Worm (Caenorhabditis elegans) whole organism, L3 larva: ENCODE results near the gene Y46G5A.14.
A peak's percentile ranks its signal among the peaks of the same experiment; 100 is the strongest.
"Not testable (repeated sequence)": the region's sequence is repeated elsewhere in the genome, so short reads cannot be mapped to it uniquely, and the experiment has no call there.

Source experiments
- ama-1 ChIP-seq: fragments of 150-350 bp; optimal IDR thresholded peaks from 2 replicates; lab custom pipeline; 2018
- ceh-16 ChIP-seq: sonication (generic microtip); optimal IDR thresholded peaks from 2 replicates; lab custom pipeline; 2017; ENCODE audit warnings: missing biosample characterization, missing genetic modification characterization
- ceh-28 ChIP-seq: fragments of 150-350 bp; optimal IDR thresholded peaks from 2 replicates; lab custom pipeline; 2014; ENCODE audit warnings: missing biosample characterization, missing genetic modification reagents, missing genetic modification characterization
- ceh-82 ChIP-seq: fragments of 150-350 bp; optimal IDR thresholded peaks from 2 replicates; lab custom pipeline; 2014; ENCODE audit warnings: missing biosample characterization, missing genetic modification characterization
- ceh-9 ChIP-seq: sonication (generic microtip); optimal IDR thresholded peaks from 2 replicates; lab custom pipeline; 2018; ENCODE audit warnings: missing biosample characterization, missing genetic modification characterization
- egl-27 ChIP-seq: sonication (generic microtip); optimal IDR thresholded peaks from 4 replicates; lab custom pipeline; 2017; ENCODE audit warnings: missing biosample characterization, missing genetic modification reagents, missing genetic modification characterization
- egl-5 ChIP-seq: fragments of 150-350 bp; optimal IDR thresholded peaks from 2 replicates; lab custom pipeline; 2017; ENCODE audit warnings: missing biosample characterization, missing genetic modification reagents, missing genetic modification characterization, inconsistent platforms
- elt-1 ChIP-seq: fragments of 150-350 bp; optimal IDR thresholded peaks from 2 replicates; lab custom pipeline; 2014; ENCODE audit warnings: missing biosample characterization, missing genetic modification characterization
- elt-2 ChIP-seq: sonication (generic microtip); optimal IDR thresholded peaks from 2 replicates; lab custom pipeline; 2016; ENCODE audit warnings: missing genetic modification reagents, mild to moderate bottlenecking, missing genetic modification characterization, missing compliant biosample characterization
- elt-3 ChIP-seq, 3 experiments: fragments of 150-350 bp in 1 of 3; sonication (generic microtip) in 2 of 3; optimal IDR thresholded peaks; 2 replicates in 2 of 3; 4 replicates in 1 of 3; lab custom pipeline; 2014 to 2017; ENCODE audit warnings: missing biosample characterization in 3 of 3, missing genetic modification characterization in 3 of 3
- eor-1 ChIP-seq, 2 experiments: fragments of 150-350 bp; optimal IDR thresholded peaks; 2 replicates each; lab custom pipeline; 2014 to 2018; ENCODE audit warnings: missing biosample characterization in 2 of 2, missing genetic modification characterization in 2 of 2
- fos-1 ChIP-seq: fragments of 150-350 bp; optimal IDR thresholded peaks from 2 replicates; lab custom pipeline; 2014; ENCODE audit warnings: missing biosample characterization, missing genetic modification characterization
- hmg-11 ChIP-seq: sonication (generic microtip); optimal IDR thresholded peaks from 2 replicates; lab custom pipeline; 2016; ENCODE audit warnings: missing genetic modification characterization, missing compliant biosample characterization
- lin-15B ChIP-seq: fragments of 150-350 bp; optimal IDR thresholded peaks from 2 replicates; lab custom pipeline; 2014; ENCODE audit warnings: missing biosample characterization, missing genetic modification characterization
- lin-39 ChIP-seq: fragments of 150-350 bp; optimal IDR thresholded peaks from 2 replicates; lab custom pipeline; 2018; ENCODE audit warnings: missing biosample characterization, missing genetic modification reagents, missing genetic modification characterization
- lsy-12 ChIP-seq: sonication (generic microtip); optimal IDR thresholded peaks from 2 replicates; lab custom pipeline; 2016; ENCODE audit warnings: mild to moderate bottlenecking, missing genetic modification characterization, missing compliant biosample characterization
- mdl-1 ChIP-seq: fragments of 150-350 bp; optimal IDR thresholded peaks from 2 replicates; lab custom pipeline; 2014; ENCODE audit warnings: missing biosample characterization, missing genetic modification characterization
- mml-1 ChIP-seq: fragments of 150-350 bp; sonication (generic microtip); optimal IDR thresholded peaks from 3 replicates; lab custom pipeline; 2014; ENCODE audit warnings: missing biosample characterization, missing genetic modification characterization
- nfya-1 ChIP-seq: sonication (generic microtip); optimal IDR thresholded peaks from 2 replicates; lab custom pipeline; 2017; ENCODE audit warnings: missing genetic modification characterization, mild to moderate bottlenecking, missing compliant biosample characterization, antibody characterized with exemption, moderate library complexity; ENCODE audit not compliant: insufficient read depth
- nhr-11 ChIP-seq: fragments of 150-350 bp; optimal IDR thresholded peaks from 2 replicates; lab custom pipeline; 2014; ENCODE audit warnings: missing biosample characterization, missing genetic modification characterization
- nhr-12 ChIP-seq: fragments of 150-350 bp; optimal IDR thresholded peaks from 2 replicates; lab custom pipeline; 2014; ENCODE audit warnings: missing biosample characterization, missing genetic modification characterization
- nhr-25 ChIP-seq: sonication (generic microtip); optimal IDR thresholded peaks from 2 replicates; lab custom pipeline; 2017; ENCODE audit warnings: missing biosample characterization, missing genetic modification characterization
- nhr-28 ChIP-seq: fragments of 150-350 bp; optimal IDR thresholded peaks from 2 replicates; lab custom pipeline; 2014; ENCODE audit warnings: missing biosample characterization, missing genetic modification characterization
- nhr-43 ChIP-seq: sonication (generic microtip); optimal IDR thresholded peaks from 2 replicates; lab custom pipeline; 2016; ENCODE audit warnings: mild to moderate bottlenecking, missing genetic modification characterization, missing compliant biosample characterization; ENCODE audit not compliant: poor library complexity, severe bottlenecking
- nhr-67 ChIP-seq: fragments of 150-350 bp; optimal IDR thresholded peaks from 2 replicates; lab custom pipeline; 2014; ENCODE audit warnings: missing biosample characterization, missing genetic modification characterization
- nhr-77 ChIP-seq: fragments of 150-350 bp; optimal IDR thresholded peaks from 2 replicates; lab custom pipeline; 2014; ENCODE audit warnings: missing biosample characterization, missing genetic modification characterization
- pha-4 ChIP-seq: fragments of 150-350 bp; optimal IDR thresholded peaks from 2 replicates; lab custom pipeline; 2014; ENCODE audit warnings: missing biosample characterization, missing genetic modification reagents, missing genetic modification characterization
- snpc-4 ChIP-seq: fragments of 150-350 bp; optimal IDR thresholded peaks from 2 replicates; lab custom pipeline; 2014; ENCODE audit warnings: missing biosample characterization, missing genetic modification characterization
- tbx-2 ChIP-seq: sonication (generic microtip); optimal IDR thresholded peaks from 2 replicates; lab custom pipeline; 2016; ENCODE audit warnings: mild to moderate bottlenecking, missing genetic modification characterization, missing compliant biosample characterization
- unc-62 ChIP-seq: fragments of 150-350 bp; sonication (generic microtip); optimal IDR thresholded peaks from 4 replicates; lab custom pipeline; 2014; ENCODE audit warnings: missing biosample characterization, missing genetic modification reagents, missing genetic modification characterization
- zag-1 ChIP-seq: fragments of 150-350 bp; optimal IDR thresholded peaks from 2 replicates; lab custom pipeline; 2014; ENCODE audit warnings: missing biosample characterization, missing genetic modification characterization

Gene Y46G5A.14

ce11 chrII:12738284-12739201, 36.0 kb upstream of the Y46G5A.14 start, which contains the start of gene pisy-1:
TSS of gene pisy-1 (minus strand) at chrII:12738334.
- TF ChIP-seq ama-1 (lab: Kevin White, UChicago) (no peak), elt-3 (tag; optimal IDR thresholded peaks at IDR 0.05; lab: Kevin White, UChicago) (no peak), egl-5 (peak; percentile 46), ceh-16 (tag; lab: Kevin White, UChicago) (no peak), ceh-9 (tag; lab: Kevin White, UChicago) (no peak), lin-15B (tag; lab: Kevin White, UChicago) (peak; percentile 77), nhr-25 (peak; percentile 4), nhr-77 (tag; lab: Kevin White, UChicago) (no peak), fos-1 (no peak), nhr-11 (tag; lab: Kevin White, UChicago) (no peak), nhr-43 (tag; lab: Kevin White, UChicago) (no peak), pha-4 (tag; lab: Kevin White, UChicago) (peak; percentile 76), unc-62 (GFP tag; lab: Kevin White, UChicago) (no peak), elt-2 (peak; percentile 4), lsy-12 (no peak), eor-1 (tag; optimal IDR thresholded peaks at IDR 0.05; lab: Kevin White, UChicago) (no peak), hmg-11 (peak; percentile 55), lin-39 (peak; percentile 49), nhr-67 (tag; lab: Kevin White, UChicago) (no peak), egl-27 (tag; lab: Kevin White, UChicago) (no peak), snpc-4 (peak; percentile 48), tbx-2 (tag; lab: Kevin White, UChicago) (no peak), nhr-12 (no peak), zag-1 (tag; lab: Kevin White, UChicago) (no peak)

DNA sequence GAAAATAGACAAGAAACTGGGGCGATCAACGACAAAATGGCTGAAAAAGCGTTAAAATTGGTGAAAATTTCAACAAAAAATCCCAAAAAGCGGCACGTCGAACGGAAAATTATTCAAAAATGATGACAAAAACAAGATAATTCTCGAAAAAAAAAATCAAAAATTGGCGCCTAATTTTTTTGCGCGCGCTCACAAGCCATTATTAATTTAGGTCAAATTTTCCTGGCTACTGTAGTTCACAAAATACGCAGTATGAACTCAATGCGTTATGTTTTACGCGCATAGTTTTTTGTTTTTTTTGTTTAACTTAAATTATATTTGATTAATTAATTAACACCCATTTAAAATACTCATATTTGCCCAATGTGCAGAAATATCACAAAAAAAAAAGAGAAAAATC, 35.2 kb upstream of the Y46G5A.14 start:
- TF ChIP-seq nhr-28 (no peak), mdl-1 (tag; lab: Kevin White, UChicago) (no peak), lsy-12 (no peak)

DNA sequence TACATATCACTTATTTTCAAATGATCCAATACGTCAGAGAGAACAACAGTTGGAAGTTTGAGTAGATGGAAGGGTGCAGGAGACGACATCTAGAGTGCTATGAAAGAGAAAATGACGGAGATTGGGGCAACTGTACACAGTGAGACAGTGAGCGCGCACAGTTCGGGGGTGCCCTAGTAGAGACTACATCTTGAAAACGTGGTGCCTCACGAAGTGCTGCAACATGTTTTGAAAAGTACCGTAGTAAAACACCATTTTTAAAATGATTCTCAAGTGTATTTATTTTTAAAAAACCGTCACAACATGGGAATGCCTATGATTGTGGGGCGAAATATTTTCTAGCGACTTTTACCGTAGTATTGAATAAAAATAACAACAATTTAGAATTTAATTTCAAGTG, 20.8 kb upstream of the Y46G5A.14 start, which contains the start of gene Y46G5A.39:
Gene Y46G5A.39, minus strand, starts transcription at position 101 of the 400 bp plus-strand sequence.
- TF ChIP-seq mdl-1, ceh-28, nhr-77 (tag; lab: Kevin White, UChicago): not testable (repeated sequence)
- TF ChIP-seq, all 47 proteins: peak for 0; not testable (repeated sequence) for 47

ce11 chrII:12756180-12756579, 18.3 kb upstream of the Y46G5A.14 start, which contains the start of the genes Y46G5A.7 and Y46G5A.8:
TSS of gene Y46G5A.7 (minus strand) at chrII:12756332.
TSS of gene Y46G5A.8 (plus strand) at chrII:12756338.
- TF ChIP-seq elt-1 (tag; lab: Kevin White, UChicago) (no peak), nfya-1 (tag; lab: Kevin White, UChicago) (no peak), nhr-25 (no peak), ama-1 (lab: Kevin White, UChicago) (no peak), mml-1 (tag; lab: Kevin White, UChicago) (no peak), nhr-67 (tag; lab: Kevin White, UChicago) (no peak)

ce11 chrII:12760497-12760896, 14.0 kb upstream of the Y46G5A.14 start, which contains the start of gene cnp-2:
TSS of gene cnp-2 (plus strand) at chrII:12760797.
- TF ChIP-seq ama-1 (lab: Kevin White, UChicago) (no peak), zag-1 (tag; lab: Kevin White, UChicago) (no peak), ceh-82 (tag; lab: Kevin White, UChicago) (no peak), elt-3 (tag; optimal IDR thresholded peaks at IDR 0.05; lab: Kevin White, UChicago) (no peak), nhr-11 (tag; lab: Kevin White, UChicago) (no peak)
